Worm (Caenorhabditis elegans): ENCODE measurements around the gene R160.6.

DNA sequence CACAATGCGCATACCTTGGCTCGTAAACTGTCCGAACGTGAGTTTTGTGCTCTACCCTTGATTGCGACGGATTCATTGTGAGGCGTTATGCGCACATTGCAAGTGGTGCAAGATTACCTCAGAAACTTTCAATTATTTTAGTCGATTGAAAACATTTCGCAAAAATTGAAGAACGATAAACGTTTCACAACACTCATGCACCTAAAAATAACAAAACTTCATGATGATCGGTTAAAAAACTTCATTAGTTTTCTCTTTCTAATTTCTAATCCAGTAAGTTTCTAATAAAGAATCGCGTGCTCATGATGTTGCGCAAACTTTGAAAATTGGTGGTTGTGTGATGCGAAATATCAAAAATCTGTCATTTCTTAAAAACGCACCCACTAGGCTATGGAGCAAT is 45.7 kb upstream of the R160.6 start, which contains the start of gene dop-1:
- TF ChIP-seq crh-2 (tag; optimal IDR thresholded peaks at IDR 0.05) (no peak), ama-1 (optimal IDR thresholded peaks at IDR 0.05) (no peak), skn-1 (tag; optimal IDR thresholded peaks at IDR 0.05) (no peak), mdl-1 (tag; optimal IDR thresholded peaks at IDR 0.05) (no peak)

Measured in whole organism, L2 larva.